Worm (Caenorhabditis elegans): ENCODE results near the gene T23B7.2.

Gene T23B7.2

DNA sequence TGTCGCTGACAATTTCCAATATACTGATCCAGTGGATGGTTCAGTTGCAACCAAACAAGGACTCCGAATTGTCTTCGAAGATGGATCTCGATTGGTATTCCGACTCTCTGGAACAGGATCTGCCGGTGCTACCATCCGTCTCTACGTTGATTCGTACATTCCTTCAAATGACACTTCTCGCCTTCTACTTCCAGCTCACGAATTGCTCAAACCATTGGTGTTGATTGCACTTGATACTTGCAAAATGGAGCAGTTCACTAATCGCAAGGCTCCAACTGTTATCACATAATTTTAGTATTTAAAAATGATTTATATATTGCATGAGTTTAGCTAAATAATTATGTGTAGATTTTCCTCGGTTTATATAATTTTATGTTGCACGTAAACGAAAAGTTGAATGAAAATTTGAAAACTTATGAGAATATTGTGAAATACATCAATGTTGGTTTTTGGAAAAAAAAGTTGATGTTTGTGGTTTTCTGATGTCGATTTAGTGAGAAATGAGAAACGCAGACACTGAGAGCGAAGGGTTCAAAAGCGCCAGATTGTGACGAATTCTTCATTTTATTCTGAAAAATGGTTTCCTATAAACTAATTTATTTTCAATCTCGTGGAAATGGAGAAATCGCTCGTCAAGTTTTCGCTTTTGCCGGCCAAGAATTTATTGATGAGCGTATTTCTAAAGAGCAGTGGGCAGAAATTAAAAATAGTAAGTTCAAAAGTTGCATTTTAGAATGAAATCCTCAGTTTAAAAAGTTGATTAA, 49.2 kb upstream of the T23B7.2 start, which contains the start of gene gst-9 (continued):
- no peak for TF ChIP-seq rbr-2 (tag; optimal IDR thresholded peaks at IDR 0.05)
- no peak for TF ChIP-seq nhr-10 (tag; optimal IDR thresholded peaks at IDR 0.05)
- 0 out of 2 replicates have a peak, but pooled peaks have one; percentile 59 for TF ChIP-seq egl-43 (GFP tag; IDR thresholded peaks at IDR 0.05)
- TF ChIP-seq ama-1 (optimal IDR thresholded peaks at IDR 0.05), result peak; percentile 69
- TF ChIP-seq lsy-2 (tag; optimal IDR thresholded peaks at IDR 0.05), result peak in 1 of 2 experiments; percentile 61
- TF ChIP-seq spr-1 (tag; optimal IDR thresholded peaks at IDR 0.05), result peak; percentile 23
- TF ChIP-seq sdz-12 (GFP tag; optimal IDR thresholded peaks at IDR 0.05), result no peak
- peak; percentile 86 for TF ChIP-seq dve-1 (tag; optimal IDR thresholded peaks at IDR 0.05; ENCODE audit: insufficient read depth)
- no peak for TF ChIP-seq nhr-25 (tag; optimal IDR thresholded peaks at IDR 0.05; ENCODE audit: borderline replicate concordance, insufficient read depth)
- TF ChIP-seq lin-15B (tag; optimal IDR thresholded peaks at IDR 0.05), result no peak

DNA sequence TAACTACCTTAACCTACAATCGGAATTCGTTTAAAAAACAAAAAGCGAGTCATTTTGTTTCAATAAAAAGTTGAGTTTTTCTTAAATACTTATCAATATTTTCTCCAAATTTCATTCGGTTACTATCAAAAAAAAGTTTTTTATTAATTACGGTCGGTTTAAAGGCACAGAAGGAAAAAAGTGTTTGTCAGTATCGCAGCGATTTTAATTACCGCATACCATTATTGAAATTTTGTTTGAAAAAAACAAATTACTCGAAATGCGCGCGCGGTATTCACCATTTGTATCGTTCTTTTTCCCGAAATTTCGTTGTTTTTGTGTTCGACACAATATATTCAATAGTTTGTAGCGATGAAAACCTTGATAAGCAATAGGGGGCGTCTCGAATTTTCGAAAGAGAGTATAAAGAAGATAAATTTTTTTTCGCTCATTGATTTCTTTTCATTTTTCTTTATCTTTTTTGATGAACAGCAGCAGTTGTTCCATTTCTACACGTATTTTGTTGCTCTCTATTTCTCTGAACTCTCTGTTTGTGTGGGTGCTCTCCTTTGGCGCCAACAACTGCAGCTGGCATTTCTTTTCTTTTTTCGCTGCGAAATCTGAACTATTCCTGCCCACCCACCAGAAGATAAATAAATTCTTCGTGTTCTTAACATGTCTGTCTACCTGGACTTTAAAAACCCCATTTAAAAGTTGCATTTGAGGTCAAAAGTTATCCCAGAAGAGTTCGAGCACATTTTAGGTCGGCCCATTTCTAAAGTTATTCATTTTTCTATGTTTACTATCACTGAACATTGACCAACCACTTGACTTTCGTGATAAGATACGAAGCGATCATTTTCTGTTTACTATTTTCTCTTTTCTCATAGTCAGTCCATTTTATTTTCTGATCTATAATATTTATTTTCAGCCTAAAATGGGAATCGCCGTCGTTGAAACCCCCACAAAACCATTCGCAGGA, 46.8 kb upstream of the T23B7.2 start, which contains the start of gene pgm-1:
Gene pgm-1, plus strand, starts transcription at position 911 of the 961 bp plus-strand sequence.
- TF ChIP-seq ceh-20 (GFP tag; IDR thresholded peaks at IDR 0.05), result 0 out of 2 replicates have a peak, but pooled peaks have one; percentile 14
- no peak for TF ChIP-seq lin-39 (tag; optimal IDR thresholded peaks at IDR 0.05)
- no peak for TF ChIP-seq lim-7 (GFP tag; IDR thresholded peaks at IDR 0.05)
- no peak for TF ChIP-seq nhr-41 (GFP tag; IDR thresholded peaks at IDR 0.05)
- TF ChIP-seq nhr-28 (tag; optimal IDR thresholded peaks at IDR 0.05), result peak; percentile 97
- TF ChIP-seq lsy-2 (tag; optimal IDR thresholded peaks at IDR 0.05), result peak in 1 of 2 experiments; percentile 44
- no peak for TF ChIP-seq Y5F2A.4 (GFP tag; optimal IDR thresholded peaks at IDR 0.05)
- TF ChIP-seq dve-1 (tag; optimal IDR thresholded peaks at IDR 0.05; ENCODE audit: insufficient read depth), result peak; percentile 4
- no peak for TF ChIP-seq ceh-82 (tag; optimal IDR thresholded peaks at IDR 0.05)
- no peak for TF ChIP-seq Y105C5A.15 (GFP tag; IDR thresholded peaks at IDR 0.05)
- TF ChIP-seq ZK546.5 (tag; optimal IDR thresholded peaks at IDR 0.05), result no peak
- no peak for TF ChIP-seq T26A8.4 (GFP tag; IDR thresholded peaks at IDR 0.05)
- TF ChIP-seq attf-4 (tag; optimal IDR thresholded peaks at IDR 0.05), result no peak
- TF ChIP-seq hmg-1.1 (GFP tag; IDR thresholded peaks at IDR 0.05), result peak; percentile 57; the same call in 1 of the 2 replicates
- TF ChIP-seq mdl-1 (tag; optimal IDR thresholded peaks at IDR 0.05), result no peak
- TF ChIP-seq nhr-111 (GFP tag; optimal IDR thresholded peaks at IDR 0.05), result no peak
- no peak for TF ChIP-seq unc-39 (tag; optimal IDR thresholded peaks at IDR 0.05)
- 0 out of 2 replicates have a peak, but pooled peaks have one; percentile 11 for TF ChIP-seq pha-4 (GFP tag; IDR thresholded peaks at IDR 0.05)
- TF ChIP-seq pha-4 (tag; optimal IDR thresholded peaks at IDR 0.05), result no peak
- no peak for TF ChIP-seq daf-19 (GFP tag; conservative IDR thresholded peaks at IDR 0.05)
- TF ChIP-seq hlh-11 (tag; optimal IDR thresholded peaks at IDR 0.05), result peak; percentile 72
- TF ChIP-seq mdt-29 (GFP tag; IDR thresholded peaks at IDR 0.05), result no peak
- TF ChIP-seq nhr-11 (tag; optimal IDR thresholded peaks at IDR 0.05), result peak; percentile 61
- no peak for TF ChIP-seq nhr-102 (tag; optimal IDR thresholded peaks at IDR 0.05)
- no peak for TF ChIP-seq php-3 (GFP tag; IDR thresholded peaks at IDR 0.05)
- no peak for TF ChIP-seq ZK337.2 (GFP tag; IDR thresholded peaks at IDR 0.05)
- TF ChIP-seq fkh-10 (GFP tag; optimal IDR thresholded peaks at IDR 0.05), result no peak
- TF ChIP-seq pqm-1 (tag; optimal IDR thresholded peaks at IDR 0.05), result no peak
- no peak for TF ChIP-seq Y75B8A.6 (GFP tag; IDR thresholded peaks at IDR 0.05)
- 0 out of 2 replicates have a peak, but pooled peaks have one; percentile 29 for TF ChIP-seq tra-1 (GFP tag; IDR thresholded peaks at IDR 0.05)
- no peak for TF ChIP-seq arid-1 (GFP tag; conservative IDR thresholded peaks at IDR 0.05)
- no peak for TF ChIP-seq dpl-1 (GFP tag; optimal IDR thresholded peaks at IDR 0.05)
- TF ChIP-seq mes-2 (tag; optimal IDR thresholded peaks at IDR 0.05; ENCODE audit: poor library complexity, severe bottlenecking), result no peak
- peak in 1 of 2 experiments; percentile 72 for TF ChIP-seq hif-1 (tag; optimal IDR thresholded peaks at IDR 0.05)
- TF ChIP-seq ama-1 (optimal IDR thresholded peaks at IDR 0.05), result peak; percentile 56
- peak in 1 of 2 experiments; percentile 64 for TF ChIP-seq daf-16 (GFP tag; optimal IDR thresholded peaks at IDR 0.05)
- peak; percentile 43 for TF ChIP-seq daf-16 (tag; optimal IDR thresholded peaks at IDR 0.05)
- TF ChIP-seq zag-1 (tag; optimal IDR thresholded peaks at IDR 0.05), result no peak
